Worm (Caenorhabditis elegans): ENCODE results near the gene F54D5.23.

The F54D5.23 gene

DNA sequence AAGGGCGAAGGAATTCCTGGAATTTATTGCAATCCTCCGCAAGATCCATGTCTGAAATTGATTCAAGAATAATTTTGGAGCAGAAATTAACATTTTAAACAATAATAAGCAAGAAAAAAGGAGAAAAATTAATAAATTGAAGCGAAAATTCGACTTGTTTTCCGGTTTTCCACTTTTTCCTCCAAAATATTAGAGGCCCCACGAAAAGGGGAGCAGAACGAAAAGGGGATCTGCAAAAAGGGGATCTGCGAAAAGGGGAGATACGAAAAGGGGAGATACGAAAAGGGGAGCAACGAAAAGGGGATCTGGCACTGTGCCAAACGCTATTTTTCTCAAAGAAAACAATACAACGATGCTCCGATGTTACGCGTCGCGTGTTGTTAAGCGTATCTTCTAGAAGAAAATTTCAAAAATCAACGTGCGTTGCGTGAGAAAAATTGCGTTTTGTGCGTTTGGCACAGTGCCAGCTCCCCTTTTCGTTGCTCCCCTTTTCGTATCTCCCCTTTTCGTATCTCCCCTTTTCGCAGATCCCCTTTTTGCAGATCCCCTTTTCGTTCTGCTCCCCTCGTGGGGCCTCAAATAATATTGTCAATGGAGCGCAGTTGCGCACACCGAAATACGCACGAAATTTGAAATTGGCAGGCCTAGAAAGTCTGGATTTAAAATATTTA is 34.5 kb downstream of the F54D5.23 start, which contains the start of gene Y62F5A.12 (continued):
- TF ChIP-seq C04F5.9 (tag; optimal IDR thresholded peaks at IDR 0.05) (peak; percentile 47), nhr-90 (tag; optimal IDR thresholded peaks at IDR 0.05; ENCODE audit: poor library complexity) (peak; percentile 86), irx-1 (tag; optimal IDR thresholded peaks at IDR 0.05) (peak; percentile 44), lsy-2 (tag; optimal IDR thresholded peaks at IDR 0.05) (peak; percentile 72 to 73), rnt-1 (tag; optimal IDR thresholded peaks at IDR 0.05) (peak; percentile 99), grh-1 (GFP tag; IDR thresholded peaks at IDR 0.05) (peak; percentile 58), snpc-4 (tag; optimal IDR thresholded peaks at IDR 0.05) (peak; percentile 6), vab-15 (tag; optimal IDR thresholded peaks at IDR 0.05) (peak; percentile 76), ceh-82 (tag; optimal IDR thresholded peaks at IDR 0.05) (peak; percentile 76 to 92 (median 80)), C16A3.4 (tag; optimal IDR thresholded peaks at IDR 0.05) (peak; percentile 71), egl-13 (tag; optimal IDR thresholded peaks at IDR 0.05) (peak; percentile 72), F16B12.6 (tag; optimal IDR thresholded peaks at IDR 0.05) (peak; percentile 32), ceh-63 (GFP tag; optimal IDR thresholded peaks at IDR 0.05) (peak; percentile 86), fos-1 (tag; optimal IDR thresholded peaks at IDR 0.05) (peak; percentile 31), ceh-88 (GFP tag; IDR thresholded peaks at IDR 0.05) (peak; percentile 90), dpl-1 (GFP tag; optimal IDR thresholded peaks at IDR 0.05) (peak; percentile 81 to 89 (median 85)), tbx-2 (tag; optimal IDR thresholded peaks at IDR 0.05) (peak; percentile 82), ceh-90 (tag; optimal IDR thresholded peaks at IDR 0.05) (peak; percentile 51), nhr-47 (tag; optimal IDR thresholded peaks at IDR 0.05) (peak; percentile 92), snu-23 (GFP tag; optimal IDR thresholded peaks at IDR 0.05) (peak; percentile 89), dsc-1 (tag; optimal IDR thresholded peaks at IDR 0.05) (peak; percentile 83), isw-1 (GFP tag; IDR thresholded peaks at IDR 0.05) (peak; percentile 89), nhr-71 (tag; optimal IDR thresholded peaks at IDR 0.05) (peak; percentile 92), nhr-19 (GFP tag; conservative IDR thresholded peaks at IDR 0.05) (peak; percentile 94), nhr-20 (tag; optimal IDR thresholded peaks at IDR 0.05) (peak; percentile 86), hlh-4 (tag; optimal IDR thresholded peaks at IDR 0.05) (peak; percentile 20), zip-4 (GFP tag; optimal IDR thresholded peaks at IDR 0.05) (peak; percentile 11), ztf-11 (tag; optimal IDR thresholded peaks at IDR 0.05) (peak in 1 of 2 experiments; percentile 94), blmp-1 (tag; optimal IDR thresholded peaks at IDR 0.05) (peak; percentile 22), unc-130 (tag; optimal IDR thresholded peaks at IDR 0.05) (peak; percentile 61), Y116A8C.19 (tag; optimal IDR thresholded peaks at IDR 0.05; ENCODE audit: borderline replicate concordance) (peak; percentile 53), nhr-11 (tag; optimal IDR thresholded peaks at IDR 0.05) (peak; percentile 11), nhr-237 (tag; optimal IDR thresholded peaks at IDR 0.05) (peak; percentile 34), mab-9 (GFP tag; IDR thresholded peaks at IDR 0.05) (peak; percentile 87), ceh-8 (GFP tag; optimal IDR thresholded peaks at IDR 0.05) (peak; percentile 57), sox-4 (tag; optimal IDR thresholded peaks at IDR 0.05) (peak; percentile 78), lir-3 (tag; optimal IDR thresholded peaks at IDR 0.05; ENCODE audit: poor library complexity) (peak; percentile 91), lin-15B (tag; optimal IDR thresholded peaks at IDR 0.05) (peak; percentile 82), mdl-1 (tag; optimal IDR thresholded peaks at IDR 0.05) (peak in 1 of 2 experiments; percentile 71), efl-1 (optimal IDR thresholded peaks at IDR 0.05) (peak; percentile 82 to 90), efl-1 (GFP tag; optimal IDR thresholded peaks at IDR 0.05 in 1 of 2) (peak; percentile 87 to 99), skn-1 (tag; optimal IDR thresholded peaks at IDR 0.05) (peak; percentile 42)

DNA sequence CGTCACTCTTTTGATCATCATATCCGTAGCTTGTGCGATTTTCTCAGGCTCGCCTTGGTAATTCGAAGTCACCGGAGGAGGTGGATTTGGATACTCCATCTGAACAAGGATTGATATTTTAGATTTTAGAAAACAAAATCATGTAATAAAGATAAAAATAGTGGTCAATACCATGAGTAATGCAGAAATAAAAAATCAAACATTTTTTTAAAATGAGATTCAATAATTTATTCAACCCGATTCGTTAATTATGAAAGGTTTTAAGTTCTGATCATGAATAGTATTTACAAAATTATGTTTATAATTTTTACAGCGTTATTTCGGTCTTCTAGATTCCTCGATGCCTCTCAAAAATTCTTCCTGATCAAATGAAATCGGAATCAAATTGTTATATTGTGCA is 35.4 kb downstream of the F54D5.23 start, which contains the start of gene mdt-8:
TSS of gene mdt-8 (minus strand) at position 101 of the 400 bp plus-strand sequence.
- TF ChIP-seq ceh-88 (GFP tag; IDR thresholded peaks at IDR 0.05) (no peak), hpl-2 (GFP tag; optimal IDR thresholded peaks at IDR 0.05) (no peak), rnt-1 (tag; optimal IDR thresholded peaks at IDR 0.05) (no peak), fkh-10 (GFP tag; optimal IDR thresholded peaks at IDR 0.05) (no peak), nhr-28 (tag; optimal IDR thresholded peaks at IDR 0.05) (no peak), pax-3 (tag; optimal IDR thresholded peaks at IDR 0.05) (no peak), nhr-76 (tag; optimal IDR thresholded peaks at IDR 0.05) (no peak)
